Fruit fly (Drosophila melanogaster) whole organism, embryonic: Measurements from ENCODE around the gene RpS28-like.

ENCODE experiments used
- Antp ChIP-seq: fragments of 200-800 bp; sonication (Bioruptor generic); optimal IDR thresholded peaks from 3 replicates; lab custom pipeline; 2016; ENCODE audit warnings: missing biosample characterization, missing genetic modification characterization
- CG1024 ChIP-seq: fragments of 200-800 bp; sonication (Bioruptor generic); IDR thresholded peaks from 2 replicates; pipeline ENCODE4 v1.3.6; 2022; ENCODE audit warnings: missing biosample characterization, missing genetic modification characterization
- CG10267 ChIP-seq: fragments of 200-800 bp; sonication (Bioruptor generic); optimal IDR thresholded peaks from 2 replicates; lab custom pipeline; 2018; ENCODE audit warnings: missing biosample characterization, mild to moderate bottlenecking, missing genetic modification characterization, moderate library complexity
- CG14860 ChIP-seq: fragments of 200-800 bp; sonication (Bioruptor generic); IDR thresholded peaks from 3 replicates; pipeline ENCODE4 v1.3.6; 2022; ENCODE audit warnings: missing biosample characterization, missing genetic modification characterization; ENCODE audit not compliant: partially characterized antibody
- CG15011 ChIP-seq: fragments of 200-800 bp; sonication (Bioruptor generic); optimal IDR thresholded peaks from 3 replicates; lab custom pipeline; 2018; ENCODE audit warnings: missing biosample characterization, mild to moderate bottlenecking, missing genetic modification characterization
- CG15514 ChIP-seq: fragments of 200-800 bp; sonication (Bioruptor generic); optimal IDR thresholded peaks from 3 replicates; lab custom pipeline; 2017; ENCODE audit warnings: missing biosample characterization, missing genetic modification characterization, mild to moderate bottlenecking, moderate library complexity, missing genetic modification reagents
- CG16779 ChIP-seq: fragments of 200-800 bp; sonication (Bioruptor generic); IDR thresholded peaks from 2 replicates; pipeline ENCODE4 v1.3.6; 2022; ENCODE audit warnings: missing biosample characterization, missing genetic modification characterization
- CG1792 ChIP-seq: fragments of 200-800 bp; sonication (Bioruptor generic); optimal IDR thresholded peaks from 2 replicates; lab custom pipeline; 2016; ENCODE audit warnings: missing biosample characterization, missing genetic modification characterization
- CG18619 ChIP-seq: fragments of 200-800 bp; sonication (Bioruptor generic); optimal IDR thresholded peaks from 3 replicates; lab custom pipeline; 2017; ENCODE audit warnings: missing biosample characterization, mild to moderate bottlenecking, missing genetic modification characterization
- CG2199 ChIP-seq: fragments of 200-800 bp; sonication (Bioruptor generic); IDR thresholded peaks from 3 replicates; pipeline ENCODE4 v1.3.6; 2022; ENCODE audit warnings: missing biosample characterization, missing genetic modification characterization
- CG30431 ChIP-seq: fragments of 200-800 bp; sonication (Bioruptor generic); optimal IDR thresholded peaks from 2 replicates; lab custom pipeline; 2017; ENCODE audit warnings: missing biosample characterization, missing genetic modification characterization
- CG34224 ChIP-seq: fragments of 200-800 bp; sonication (Bioruptor generic); IDR thresholded peaks from 3 replicates; pipeline ENCODE4 v1.3.6; 2022; ENCODE audit warnings: missing biosample characterization, missing genetic modification characterization; ENCODE audit not compliant: partially characterized antibody
- CG4360 ChIP-seq: fragments of 200-800 bp; sonication (Bioruptor generic); IDR thresholded peaks from 2 replicates; pipeline ENCODE4 v1.3.6; 2022; ENCODE audit warnings: missing biosample characterization, missing genetic modification characterization
- CG8089 ChIP-seq: fragments of 200-800 bp; sonication (Bioruptor generic); optimal IDR thresholded peaks from 3 replicates; lab custom pipeline; 2016; ENCODE audit warnings: missing biosample characterization, missing genetic modification characterization
- CG8924 ChIP-seq: fragments of 200-800 bp; optimal IDR thresholded peaks from 3 replicates; lab custom pipeline; 2019; ENCODE audit warnings: missing biosample characterization, mild to moderate bottlenecking, missing genetic modification characterization, moderate library complexity
- CG8944 ChIP-seq: fragments of 200-800 bp; sonication (Bioruptor generic); optimal IDR thresholded peaks from 3 replicates; lab custom pipeline; 2016; ENCODE audit warnings: missing biosample characterization, missing genetic modification characterization
- Camta ChIP-seq: fragments of 200-800 bp; sonication (Bioruptor generic); optimal IDR thresholded peaks from 2 replicates; lab custom pipeline; 2016; ENCODE audit warnings: missing biosample characterization, missing genetic modification characterization
- Dbx ChIP-seq: fragments of 200-800 bp; sonication (Bioruptor generic); IDR thresholded peaks from 3 replicates; pipeline ENCODE4 v1.3.6; 2022; ENCODE audit warnings: missing biosample characterization, missing genetic modification characterization
- Dip3 ChIP-seq: fragments of 200-800 bp; sonication (Bioruptor generic); optimal IDR thresholded peaks from 3 replicates; lab custom pipeline; 2016; ENCODE audit warnings: missing biosample characterization, missing genetic modification characterization
- Doc2 ChIP-seq: fragments of 200-800 bp; sonication (Bioruptor generic); IDR thresholded peaks from 2 replicates; pipeline ENCODE4 v1.3.6; 2022; ENCODE audit warnings: missing biosample characterization, missing genetic modification characterization
- Drgx ChIP-seq: fragments of 200-800 bp; sonication (Bioruptor generic); IDR thresholded peaks from 2 replicates; pipeline ENCODE4 v1.3.6; 2022; ENCODE audit warnings: missing biosample characterization, missing genetic modification characterization
- E2f1 ChIP-seq: fragments of 200-800 bp; sonication (Bioruptor generic); IDR thresholded peaks from 2 replicates; pipeline ENCODE4 v1.3.6; 2022; ENCODE audit warnings: missing biosample characterization, missing genetic modification characterization
- Gsc ChIP-seq: fragments of 200-800 bp; sonication (Bioruptor generic); IDR thresholded peaks from 2 replicates; pipeline ENCODE4 v1.3.6; 2022; ENCODE audit warnings: missing biosample characterization, missing genetic modification characterization
- H15 ChIP-seq: fragments of 200-800 bp; sonication (Bioruptor generic); IDR thresholded peaks from 3 replicates; pipeline ENCODE4 v1.3.6; 2022; ENCODE audit warnings: missing biosample characterization, missing genetic modification characterization
- Hmx ChIP-seq: fragments of 200-800 bp; sonication (Bioruptor generic); optimal IDR thresholded peaks from 2 replicates; lab custom pipeline; 2016; ENCODE audit warnings: missing biosample characterization, missing genetic modification characterization
- Hr51 ChIP-seq, 2 experiments: fragments of 200-800 bp; sonication (Bioruptor generic); optimal IDR thresholded peaks; 2 replicates in 1 of 2; 3 replicates in 1 of 2; lab custom pipeline; 2016 to 2018; ENCODE audit warnings: missing biosample characterization in 2 of 2, missing genetic modification characterization in 2 of 2, mild to moderate bottlenecking in 1 of 2, moderate library complexity in 1 of 2
- Hsf ChIP-seq: fragments of 200-800 bp; sonication (Bioruptor generic); optimal IDR thresholded peaks from 3 replicates; lab custom pipeline; 2016; ENCODE audit warnings: missing biosample characterization, missing genetic modification characterization
- Lpt ChIP-seq: fragments of >200 bp; optimal IDR thresholded peaks from 2 replicates; lab custom pipeline; 2018; ENCODE audit warnings: missing biosample characterization, missing genetic modification characterization
- Meics ChIP-seq: fragments of 200-800 bp; sonication (Bioruptor generic); optimal IDR thresholded peaks from 2 replicates; lab custom pipeline; 2017; ENCODE audit warnings: missing biosample characterization, mild to moderate bottlenecking, missing genetic modification characterization
- Myb ChIP-seq: fragments of 200-800 bp; sonication (Bioruptor generic); optimal IDR thresholded peaks from 2 replicates; lab custom pipeline; 2016; ENCODE audit warnings: missing biosample characterization, missing genetic modification characterization
- NFAT ChIP-seq: fragments of 200-800 bp; sonication (Bioruptor generic); IDR thresholded peaks from 2 replicates; pipeline ENCODE4 v1.3.6; 2022; ENCODE audit warnings: missing biosample characterization, missing genetic modification characterization
- Neu2 ChIP-seq: fragments of 200-800 bp; sonication (Bioruptor generic); optimal IDR thresholded peaks from 3 replicates; lab custom pipeline; 2016; ENCODE audit warnings: missing biosample characterization, missing genetic modification characterization, borderline replicate concordance
- Xbp1 ChIP-seq: fragments of 200-800 bp; sonication (Bioruptor generic); optimal IDR thresholded peaks from 3 replicates; lab custom pipeline; 2016; ENCODE audit warnings: missing biosample characterization, mild to moderate bottlenecking, missing genetic modification characterization
- Xrp1 ChIP-seq: fragments of 200-800 bp; sonication (Bioruptor generic); IDR thresholded peaks from 2 replicates; pipeline ENCODE4 v1.3.6; 2022; ENCODE audit warnings: missing biosample characterization, missing genetic modification characterization
- amos ChIP-seq: fragments of 200-800 bp; sonication (Bioruptor generic); IDR thresholded peaks from 2 replicates; pipeline ENCODE4 v1.3.6; 2022; ENCODE audit warnings: missing biosample characterization, missing genetic modification characterization; ENCODE audit not compliant: partially characterized antibody
- cad ChIP-seq: fragments of >200 bp; optimal IDR thresholded peaks from 2 replicates; lab custom pipeline; 2017; ENCODE audit warnings: missing biosample characterization, missing genetic modification characterization
- crp ChIP-seq, 2 experiments: fragments of 200-800 bp; sonication (Bioruptor generic); optimal IDR thresholded peaks; 2 replicates in 1 of 2; 3 replicates in 1 of 2; lab custom pipeline; 2017; ENCODE audit warnings: missing biosample characterization in 2 of 2, missing genetic modification characterization in 2 of 2, mild to moderate bottlenecking in 1 of 2, moderate library complexity in 1 of 2
- dan ChIP-seq: fragments of 200-800 bp; sonication (Bioruptor generic); IDR thresholded peaks from 2 replicates; pipeline ENCODE4 v1.3.6; 2022; ENCODE audit warnings: missing biosample characterization, missing genetic modification characterization
- en ChIP-seq: fragments of 200-800 bp; sonication (Bioruptor generic); optimal IDR thresholded peaks from 2 replicates; lab custom pipeline; 2016; ENCODE audit warnings: missing biosample characterization, missing genetic modification characterization
- eyg ChIP-seq: fragments of 200-800 bp; sonication (Bioruptor generic); optimal IDR thresholded peaks from 3 replicates; lab custom pipeline; 2016; ENCODE audit warnings: missing biosample characterization, missing genetic modification characterization
- grau ChIP-seq: fragments of 200-800 bp; optimal IDR thresholded peaks from 3 replicates; lab custom pipeline; 2019; ENCODE audit warnings: missing biosample characterization, mild to moderate bottlenecking, missing genetic modification characterization, moderate library complexity
- jigr1 ChIP-seq: fragments of 200-800 bp; sonication (Bioruptor generic); IDR thresholded peaks from 3 replicates; pipeline ENCODE4 v1.3.6; 2022; ENCODE audit warnings: missing biosample characterization, missing genetic modification characterization
- lab ChIP-seq: fragments of 200-800 bp; sonication (Bioruptor generic); optimal IDR thresholded peaks from 3 replicates; lab custom pipeline; 2017; ENCODE audit warnings: missing biosample characterization, missing genetic modification characterization, mild to moderate bottlenecking, moderate library complexity, missing genetic modification reagents
- luna ChIP-seq: fragments of 200-800 bp; sonication (Bioruptor generic); optimal IDR thresholded peaks from 2 replicates; lab custom pipeline; 2016; ENCODE audit warnings: missing biosample characterization, missing genetic modification characterization
- sd ChIP-seq: fragments of 200-800 bp; sonication (Bioruptor generic); optimal IDR thresholded peaks from 3 replicates; lab custom pipeline; 2018; ENCODE audit warnings: missing biosample characterization, mild to moderate bottlenecking, missing genetic modification characterization, moderate library complexity
- sens-2 ChIP-seq: fragments of 200-800 bp; sonication (Bioruptor generic); IDR thresholded peaks from 2 replicates; pipeline ENCODE4 v1.3.6; 2022; ENCODE audit warnings: missing biosample characterization, missing genetic modification characterization
- sima ChIP-seq: fragments of 200-800 bp; sonication (Bioruptor generic); optimal IDR thresholded peaks from 2 replicates; lab custom pipeline; 2016; ENCODE audit warnings: missing biosample characterization, missing genetic modification characterization
- sob ChIP-seq: fragments of 200-800 bp; sonication (Bioruptor generic); IDR thresholded peaks from 2 replicates; pipeline ENCODE4 v1.3.6; 2022; ENCODE audit warnings: missing biosample characterization, missing genetic modification characterization
- tll ChIP-seq, 2 experiments: fragments of 200-800 bp in 1 of 2; fragments of >200 bp in 1 of 2; sonication (Bioruptor generic) in 1 of 2; optimal IDR thresholded peaks; 2 replicates each; lab custom pipeline; 2017 to 2019; ENCODE audit warnings: missing biosample characterization in 2 of 2, missing genetic modification characterization in 2 of 2, mild to moderate bottlenecking in 1 of 2, moderate library complexity in 1 of 2
- twi ChIP-seq: fragments of 200-800 bp; optimal IDR thresholded peaks from 2 replicates; lab custom pipeline; 2019; ENCODE audit warnings: missing biosample characterization, mild to moderate bottlenecking, missing genetic modification characterization, moderate library complexity

RpS28-like gene

dm6 chr2L:9430992-9431602, 5.5 kb upstream of the RpS28-like start, which contains the start of the genes FucTB and scat (continued):
- TF ChIP-seq H15 (GFP tag; lab: Robert Waterston, UW) (peak; percentile 91; the same call in 2 of the 3 replicates), CG15011 (GFP tag; lab: Kevin White, UChicago) (peak; percentile 57), CG34224 (0 out of 3 replicates have a peak, but pooled peaks have one; percentile 8), en (GFP tag; lab: Kevin White, UChicago) (no peak), CG16779 (GFP tag; lab: Robert Waterston, UW) (no peak), CG10267 (tag; lab: Kevin White, UChicago) (peak; percentile 97), E2f1 (peak; percentile 91), sima (GFP tag; lab: Kevin White, UChicago) (no peak), twi (tag; lab: Kevin White, UChicago) (peak; percentile 92), Camta (GFP tag; lab: Kevin White, UChicago) (peak; percentile 22), Neu2 (no peak), Dbx (GFP tag; lab: Robert Waterston, UW) (peak; percentile 94), CG2199 (no peak), Xbp1 (peak; percentile 96), jigr1 (GFP tag; lab: Robert Waterston, UW) (peak; percentile 83; the same call in 2 of the 3 replicates), crp (GFP tag; optimal IDR thresholded peaks at IDR 0.05; lab: Kevin White, UChicago) (peak; percentile 31 to 90), Lpt (GFP tag; lab: Kevin White, UChicago) (no peak), Meics (GFP tag; lab: Kevin White, UChicago) (peak; percentile 91), CG14860 (GFP tag; lab: Robert Waterston, UW) (no peak), Hsf (GFP tag; lab: Kevin White, UChicago) (peak; percentile 80), luna (no peak), CG8089 (GFP tag; lab: Kevin White, UChicago) (peak; percentile 15), Drgx (GFP tag; lab: Robert Waterston, UW) (peak; percentile 56), amos (0 out of 2 replicates have a peak, but pooled peaks have one; percentile 4), Xrp1 (GFP tag; lab: Robert Waterston, UW) (peak; percentile 96), Antp (GFP tag; lab: Kevin White, UChicago) (peak; percentile 55), lab (GFP tag; lab: Kevin White, UChicago) (peak; percentile 89), CG8924 (tag; lab: Kevin White, UChicago) (peak; percentile 96), CG8944 (GFP tag; lab: Kevin White, UChicago) (peak; percentile 60), tll (GFP tag; optimal IDR thresholded peaks at IDR 0.05; lab: Kevin White, UChicago) (peak in 1 of 2 experiments; percentile 18), sob (GFP tag; lab: Robert Waterston, UW) (peak; percentile 94), CG1024 (GFP tag; lab: Robert Waterston, UW) (peak; percentile 56; the same call in 1 of the 2 replicates), cad (GFP tag; lab: Kevin White, UChicago) (no peak), CG4360 (GFP tag; lab: Robert Waterston, UW) (no peak; the same call in 1 of the 2 replicates), Hr51 (GFP tag; optimal IDR thresholded peaks at IDR 0.05; lab: Kevin White, UChicago) (peak; percentile 78 to 93), CG1792 (peak; percentile 79), CG15514 (GFP tag; lab: Kevin White, UChicago) (peak; percentile 78), Myb (GFP tag; lab: Kevin White, UChicago) (peak; percentile 70), CG30431 (GFP tag; lab: Kevin White, UChicago) (peak; percentile 92), Dip3 (GFP tag; lab: Kevin White, UChicago) (peak; percentile 71), CG18619 (GFP tag; lab: Kevin White, UChicago) (peak; percentile 95), Gsc (peak; percentile 76), eyg (GFP tag; lab: Kevin White, UChicago) (no peak), sens-2 (GFP tag; lab: Robert Waterston, UW) (no peak), Doc2 (GFP tag; lab: Robert Waterston, UW) (peak; percentile 63), grau (tag; lab: Kevin White, UChicago) (peak; percentile 94), Hmx (no peak), NFAT (peak; percentile 93), dan (GFP tag; lab: Robert Waterston, UW) (peak; percentile 76), sd (tag; lab: Kevin White, UChicago) (no peak)
